Worm (Caenorhabditis elegans): ENCODE data around the gene F41H10.2.

Gene F41H10.2

DNA sequence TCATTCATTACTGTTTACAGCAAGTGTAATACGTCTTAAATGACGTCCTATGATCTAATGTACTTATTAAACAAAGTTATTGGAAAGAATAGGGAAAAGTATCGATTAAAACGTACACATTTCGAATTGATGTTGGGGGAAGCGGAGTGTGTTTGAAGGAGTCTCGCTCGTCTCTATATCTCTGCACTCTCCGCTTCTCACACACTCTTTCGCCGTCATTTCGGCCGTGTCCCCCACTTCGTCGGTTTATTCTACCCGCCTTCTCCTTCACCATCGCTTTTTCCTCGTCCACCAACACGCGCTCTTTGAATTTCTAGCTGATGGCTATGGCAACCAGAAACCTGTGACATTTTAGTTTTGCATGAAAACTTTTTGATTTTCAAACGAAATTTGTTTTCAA, 12.6 kb upstream of the F41H10.2 start (continued):
- TF ChIP-seq T26A5.8 (tag; optimal IDR thresholded peaks at IDR 0.05): no peak
- no peak for TF ChIP-seq hmg-20 (GFP tag; IDR thresholded peaks at IDR 0.05)
- no peak for TF ChIP-seq egrh-3 (GFP tag; IDR thresholded peaks at IDR 0.05)
- TF ChIP-seq dpl-1 (GFP tag; optimal IDR thresholded peaks at IDR 0.05): no peak
- TF ChIP-seq Y53F4B.3 (GFP tag; IDR thresholded peaks at IDR 0.05): no peak
- peak; percentile 77 for TF ChIP-seq attf-5 (GFP tag; optimal IDR thresholded peaks at IDR 0.05)
- no peak for TF ChIP-seq rcor-1 (GFP tag; IDR thresholded peaks at IDR 0.05)
- TF ChIP-seq ZK185.1 (tag; optimal IDR thresholded peaks at IDR 0.05; ENCODE audit: poor library complexity, severe bottlenecking): no peak
- TF ChIP-seq tlf-1 (GFP tag; optimal IDR thresholded peaks at IDR 0.05): no peak
- TF ChIP-seq lin-54 (GFP tag; optimal IDR thresholded peaks at IDR 0.05): peak; percentile 6
- no peak for TF ChIP-seq Y67H2A.10 (GFP tag; conservative IDR thresholded peaks at IDR 0.05)
- TF ChIP-seq repo-1 (tag; optimal IDR thresholded peaks at IDR 0.05): no peak
- peak; percentile 46; the same call in 1 of the 2 replicates for TF ChIP-seq B0336.3 (GFP tag; IDR thresholded peaks at IDR 0.05)
- no peak for TF ChIP-seq nhr-90 (tag; optimal IDR thresholded peaks at IDR 0.05)
- no peak for TF ChIP-seq F57A8.1 (GFP tag; optimal IDR thresholded peaks at IDR 0.05)
- 0 out of 2 replicates have a peak, but pooled peaks have one; percentile 40 for TF ChIP-seq Y95B8A.8 (GFP tag; IDR thresholded peaks at IDR 0.05)
- TF ChIP-seq pbrm-1 (GFP tag; IDR thresholded peaks at IDR 0.05): 0 out of 2 replicates have a peak, but pooled peaks have one; percentile 31
- TF ChIP-seq hrde-1 (tag; optimal IDR thresholded peaks at IDR 0.05; ENCODE audit: borderline replicate concordance): no peak
- TF ChIP-seq egl-18 (GFP tag; IDR thresholded peaks at IDR 0.05): peak; percentile 63; the same call in 1 of the 2 replicates
- TF ChIP-seq madf-6 (GFP tag; IDR thresholded peaks at IDR 0.05): peak; percentile 52
- no peak for TF ChIP-seq T07F8.4 (tag; optimal IDR thresholded peaks at IDR 0.05)
- peak; percentile 36; the same call in 1 of the 2 replicates for TF ChIP-seq dox-1 (GFP tag; IDR thresholded peaks at IDR 0.05)
- TF ChIP-seq lir-1 (GFP tag; conservative IDR thresholded peaks at IDR 0.05): no peak
- no peak for TF ChIP-seq ztf-26 (tag; optimal IDR thresholded peaks at IDR 0.05)
- TF ChIP-seq C17E4.6 (GFP tag; IDR thresholded peaks at IDR 0.05): peak; percentile 23; the same call in 1 of the 2 replicates
- no peak for TF ChIP-seq let-607 (tag; optimal IDR thresholded peaks at IDR 0.05)
- TF ChIP-seq hlh-26 (GFP tag; conservative IDR thresholded peaks at IDR 0.05): no peak
- no peak for TF ChIP-seq mes-4 (tag; optimal IDR thresholded peaks at IDR 0.05)
- TF ChIP-seq cebp-2 (GFP tag; IDR thresholded peaks at IDR 0.05): no peak
- TF ChIP-seq snpc-4 (GFP tag; optimal IDR thresholded peaks at IDR 0.05): no peak
- peak in 2 of 4 experiments; percentile 20 to 67 for TF ChIP-seq snpc-4 (tag; optimal IDR thresholded peaks at IDR 0.05)
- no peak for TF ChIP-seq F22D6.2 (tag; optimal IDR thresholded peaks at IDR 0.05)
- no peak for TF ChIP-seq F57C9.4 (tag; optimal IDR thresholded peaks at IDR 0.05)
- no peak for TF ChIP-seq Y56A3A.18 (GFP tag; IDR thresholded peaks at IDR 0.05)
- TF ChIP-seq rec-8 (tag; optimal IDR thresholded peaks at IDR 0.05): no peak
- TF ChIP-seq attf-3 (GFP tag; conservative IDR thresholded peaks at IDR 0.05): no peak
- TF ChIP-seq unc-62 (GFP tag; optimal IDR thresholded peaks at IDR 0.05): no peak
- TF ChIP-seq B0019.2 (GFP tag; conservative IDR thresholded peaks at IDR 0.05): no peak
- no peak for TF ChIP-seq ceh-27 (GFP tag; optimal IDR thresholded peaks at IDR 0.05)
- no peak for TF ChIP-seq lin-26 (GFP tag; IDR thresholded peaks at IDR 0.05)
- no peak for TF ChIP-seq F52B5.7 (tag; optimal IDR thresholded peaks at IDR 0.05)
- peak; percentile 93 for TF ChIP-seq hmg-1.2 (GFP tag; IDR thresholded peaks at IDR 0.05)
- no peak for TF ChIP-seq unc-130 (GFP tag; optimal IDR thresholded peaks at IDR 0.05)
